Fruit fly (Drosophila melanogaster) whole organism: ENCODE results near the gene CG3566.

Source experiments
- CG8478 ChIP-seq: fragments of >200 bp; optimal IDR thresholded peaks from 2 replicates; lab custom pipeline; 2018; ENCODE audit warnings: inconsistent platforms
- pan ChIP-seq: fragments of >200 bp; optimal IDR thresholded peaks from 2 replicates; lab custom pipeline; 2017
- psq ChIP-seq: fragments of >200 bp; optimal IDR thresholded peaks from 2 replicates; lab custom pipeline; 2017
- usp ChIP-seq: fragments of >200 bp; optimal IDR thresholded peaks from 2 replicates; lab custom pipeline; 2017; ENCODE audit warnings: missing biosample characterization, missing genetic modification characterization, mixed read lengths

dm6 chrX:6265456-6265877 lies 11.1 kb downstream of the CG3566 start:
- TF ChIP-seq CG8478 (lab: Kevin White, UChicago) (no peak), pan (lab: Kevin White, UChicago) (no peak), psq (lab: Kevin White, UChicago) (no peak), usp (no peak)
